Worm (Caenorhabditis elegans) whole organism, midembryonic: ENCODE data around the gene sym-3.

ENCODE experiments used
- T22C8.4 ChIP-seq: fragments of 200-800 bp; sonication (Bioruptor generic); IDR thresholded peaks from 2 replicates; pipeline ENCODE4 v1.3.6; 2022; ENCODE audit warnings: missing genetic modification characterization, missing compliant biosample characterization
- cog-1 ChIP-seq: sonication (generic microtip); optimal IDR thresholded peaks from 2 replicates; lab custom pipeline; 2016; ENCODE audit warnings: missing genetic modification characterization, missing compliant biosample characterization
- flt-1 ChIP-seq: fragments of 200-800 bp; sonication (Bioruptor generic); IDR thresholded peaks from 2 replicates; pipeline ENCODE4 v1.3.6; 2022; ENCODE audit warnings: missing genetic modification characterization, missing compliant biosample characterization
- klf-2 ChIP-seq: fragments of 200-800 bp; sonication (Bioruptor generic); conservative IDR thresholded peaks from 2 replicates; pipeline ENCODE4 v1.3.6; 2022; ENCODE audit warnings: missing genetic modification reagents, missing genetic modification characterization, missing compliant biosample characterization
- med-1 ChIP-seq: sonication (generic microtip); optimal IDR thresholded peaks from 2 replicates; lab custom pipeline; 2017; ENCODE audit warnings: missing genetic modification characterization, mild to moderate bottlenecking, missing compliant biosample characterization, antibody characterized with exemption, missing genetic modification reagents; ENCODE audit not compliant: insufficient read depth
- ref-1 ChIP-seq: fragments of 200-800 bp; sonication (Bioruptor generic); conservative IDR thresholded peaks from 2 replicates; pipeline ENCODE4 v1.3.6; 2022; ENCODE audit warnings: missing genetic modification reagents, missing genetic modification characterization, missing compliant biosample characterization
- tab-1 ChIP-seq: fragments of 200-800 bp; sonication (Bioruptor generic); IDR thresholded peaks from 2 replicates; pipeline ENCODE4 v1.3.6; 2022; ENCODE audit warnings: missing genetic modification characterization, missing compliant biosample characterization
- ztf-23 ChIP-seq: fragments of 200-800 bp; sonication (Bioruptor generic); IDR thresholded peaks from 2 replicates; pipeline ENCODE4 v1.3.6; 2022; ENCODE audit warnings: missing genetic modification reagents, missing genetic modification characterization, missing compliant biosample characterization
- ztf-29 ChIP-seq: fragments of 200-800 bp; sonication (Bioruptor generic); IDR thresholded peaks from 2 replicates; pipeline ENCODE4 v1.3.6; 2022; ENCODE audit warnings: missing genetic modification reagents, missing genetic modification characterization, missing compliant biosample characterization

The sym-3 gene

ce11 chrX:5814342-5814741, 40.8 kb downstream of the sym-3 start:
- TF ChIP-seq cog-1 (no peak), ztf-23 (GFP tag; lab: Robert Waterston, UW) (no peak), ref-1 (GFP tag; lab: Robert Waterston, UW) (no peak), flt-1 (GFP tag; lab: Robert Waterston, UW) (no peak), tab-1 (no peak), ztf-29 (GFP tag; lab: Robert Waterston, UW) (no peak), klf-2 (GFP tag; lab: Robert Waterston, UW) (no peak), med-1 (GFP tag; lab: Kevin White, UChicago) (no peak), T22C8.4 (GFP tag; lab: Robert Waterston, UW) (no peak)

- TF ChIP-seq T22C8.4 (GFP tag; lab: Robert Waterston, UW) = no peak
- TF ChIP-seq med-1 (GFP tag; lab: Kevin White, UChicago) = no peak
- TF ChIP-seq cog-1 = no peak
- no peak for TF ChIP-seq ref-1 (GFP tag; lab: Robert Waterston, UW)
- TF ChIP-seq tab-1 = no peak
- no peak for TF ChIP-seq ztf-23 (GFP tag; lab: Robert Waterston, UW)
- TF ChIP-seq flt-1 (GFP tag; lab: Robert Waterston, UW) = no peak
- no peak for TF ChIP-seq ztf-29 (GFP tag; lab: Robert Waterston, UW)
- no peak for TF ChIP-seq klf-2 (GFP tag; lab: Robert Waterston, UW)
Observed at ce11 chrX:5815343-5815742, 41.8 kb downstream of the sym-3 start.

ce11 chrX:5816346-5816745, 42.8 kb downstream of the sym-3 start:
- TF ChIP-seq ztf-29 (GFP tag; lab: Robert Waterston, UW) (0 out of 2 replicates have a peak, but pooled peaks have one; percentile 29), klf-2 (GFP tag; lab: Robert Waterston, UW) (no peak), cog-1 (peak; percentile 70), T22C8.4 (GFP tag; lab: Robert Waterston, UW) (no peak), ztf-23 (GFP tag; lab: Robert Waterston, UW) (no peak), med-1 (GFP tag; lab: Kevin White, UChicago) (peak; percentile 17), tab-1 (0 out of 2 replicates have a peak, but pooled peaks have one; percentile 22), ref-1 (GFP tag; lab: Robert Waterston, UW) (no peak), flt-1 (GFP tag; lab: Robert Waterston, UW) (no peak)

ce11 chrX:5817078-5817477, 43.5 kb downstream of the sym-3 start:
- TF ChIP-seq T22C8.4 (GFP tag; lab: Robert Waterston, UW) (no peak), med-1 (GFP tag; lab: Kevin White, UChicago) (no peak), ref-1 (GFP tag; lab: Robert Waterston, UW) (no peak), ztf-23 (GFP tag; lab: Robert Waterston, UW) (no peak), klf-2 (GFP tag; lab: Robert Waterston, UW) (no peak), cog-1 (no peak), tab-1 (no peak), ztf-29 (GFP tag; lab: Robert Waterston, UW) (no peak), flt-1 (GFP tag; lab: Robert Waterston, UW) (no peak)

- TF ChIP-seq ztf-23 (GFP tag; lab: Robert Waterston, UW) = no peak
- peak; percentile 43; the same call in 1 of the 2 replicates for TF ChIP-seq flt-1 (GFP tag; lab: Robert Waterston, UW)
- TF ChIP-seq cog-1 = peak; percentile 83
Observed at ce11 chrX:5818176-5818575, 44.6 kb downstream of the sym-3 start.

- TF ChIP-seq flt-1 (GFP tag; lab: Robert Waterston, UW) (no peak), med-1 (GFP tag; lab: Kevin White, UChicago) (no peak), ztf-29 (GFP tag; lab: Robert Waterston, UW) (no peak), ref-1 (GFP tag; lab: Robert Waterston, UW) (no peak), T22C8.4 (GFP tag; lab: Robert Waterston, UW) (no peak), klf-2 (GFP tag; lab: Robert Waterston, UW) (no peak), cog-1 (no peak), ztf-23 (GFP tag; lab: Robert Waterston, UW) (no peak), tab-1 (no peak)
Observed at ce11 chrX:5819702-5820470, 46.3 kb downstream of the sym-3 start.

ce11 chrX:5820880-5821279, 47.3 kb downstream of the sym-3 start:
- TF ChIP-seq ref-1 (GFP tag; lab: Robert Waterston, UW) = no peak
- 0 out of 2 replicates have a peak, but pooled peaks have one; percentile 51 for TF ChIP-seq tab-1
- TF ChIP-seq ztf-23 (GFP tag; lab: Robert Waterston, UW) = 0 out of 2 replicates have a peak, but pooled peaks have one; percentile 5

ce11 chrX:5821842-5822241, 48.3 kb downstream of the sym-3 start, which contains the start of gene hbl-1:
Gene hbl-1, plus strand, starts transcription at chrX:5822142.
- TF ChIP-seq cog-1 = no peak
- TF ChIP-seq klf-2 (GFP tag; lab: Robert Waterston, UW) = no peak

ce11 chrX:5826976-5827375, 53.4 kb downstream of the sym-3 start:
- 0 out of 2 replicates have a peak, but pooled peaks have one; percentile 51 for TF ChIP-seq flt-1 (GFP tag; lab: Robert Waterston, UW)
- no peak for TF ChIP-seq ztf-29 (GFP tag; lab: Robert Waterston, UW)

- no peak for TF ChIP-seq flt-1 (GFP tag; lab: Robert Waterston, UW)
- no peak for TF ChIP-seq med-1 (GFP tag; lab: Kevin White, UChicago)
- TF ChIP-seq ref-1 (GFP tag; lab: Robert Waterston, UW) = no peak
- no peak for TF ChIP-seq cog-1
- TF ChIP-seq klf-2 (GFP tag; lab: Robert Waterston, UW) = no peak
- no peak for TF ChIP-seq ztf-29 (GFP tag; lab: Robert Waterston, UW)
- no peak for TF ChIP-seq T22C8.4 (GFP tag; lab: Robert Waterston, UW)
- no peak for TF ChIP-seq tab-1
- TF ChIP-seq ztf-23 (GFP tag; lab: Robert Waterston, UW) = no peak
Observed at ce11 chrX:5828085-5828484, 54.5 kb downstream of the sym-3 start.
